Worm (Caenorhabditis elegans) whole organism, L2 larva: ENCODE results near the gene D1086.2.

Experiments
- ZK546.5 ChIP-seq: sonication (generic microtip); optimal IDR thresholded peaks from 2 replicates; lab custom pipeline; 2017; ENCODE audit warnings: missing biosample characterization, missing genetic modification characterization
- alr-1 ChIP-seq: fragments of 150-350 bp; optimal IDR thresholded peaks from 2 replicates; lab custom pipeline; 2014; ENCODE audit warnings: missing biosample characterization, missing genetic modification characterization
- aly-2 ChIP-seq: fragments of 150-350 bp; optimal IDR thresholded peaks from 2 replicates; lab custom pipeline; 2014; ENCODE audit warnings: missing biosample characterization, missing genetic modification characterization
- ama-1 ChIP-seq: fragments of 150-350 bp; optimal IDR thresholded peaks from 2 replicates; lab custom pipeline; 2018; ENCODE audit warnings: inconsistent platforms
- nhr-237 ChIP-seq: fragments of 150-350 bp; optimal IDR thresholded peaks from 2 replicates; lab custom pipeline; 2014; ENCODE audit warnings: missing biosample characterization, missing genetic modification characterization
- skn-1 ChIP-seq: sonication (generic microtip); optimal IDR thresholded peaks from 2 replicates; lab custom pipeline; 2017; ENCODE audit warnings: missing biosample characterization, missing genetic modification characterization
- unc-62 ChIP-seq: fragments of 150-350 bp; optimal IDR thresholded peaks from 2 replicates; lab custom pipeline; 2014; ENCODE audit warnings: missing biosample characterization, missing genetic modification reagents, missing genetic modification characterization
- ztf-11 ChIP-seq: sonication (generic microtip); optimal IDR thresholded peaks from 2 replicates; lab custom pipeline; 2017; ENCODE audit warnings: missing biosample characterization, missing genetic modification characterization

- TF ChIP-seq aly-2 = no peak
- no peak for TF ChIP-seq ztf-11
- no peak for TF ChIP-seq nhr-237
- no peak for TF ChIP-seq ama-1
- TF ChIP-seq skn-1 (tag; lab: Kevin White, UChicago) = no peak
- TF ChIP-seq ZK546.5 = no peak
- no peak for TF ChIP-seq alr-1 (tag; lab: Kevin White, UChicago)
- TF ChIP-seq unc-62 (GFP tag; lab: Kevin White, UChicago) = no peak
Observed at ce11 chrV:14134757-14135441, 36.4 kb upstream of the D1086.2 start.
